In genomic region chrX:6305317-6305716, dm6 we compare ENCODE assay signal across 1 fruit fly cellular context.
A peak's percentile ranks its signal among the peaks of the same experiment; 100 is the strongest.
TF ChIP-seq lines count a peak whose summit lies in the region.

No protein-coding gene starts in this region.

TF ChIP-seq in whole organism, prepupa, 60 proteins besides CTCF, POLR2A, EP300 and RAD21 (continued from another document):
- TF ChIP-seq CG10631 (GFP tag; optimal IDR thresholded peaks at IDR 0.05; lab: Kevin White, UChicago): peak; percentile 25
- peak; percentile 20 for TF ChIP-seq Hr4 (GFP tag; optimal IDR thresholded peaks at IDR 0.05; lab: Kevin White, UChicago)
- no peak for TF ChIP-seq CG11294 (GFP tag; IDR thresholded peaks at IDR 0.05; lab: Robert Waterston, UW)
- TF ChIP-seq CG4318 (GFP tag; optimal IDR thresholded peaks at IDR 0.05; lab: Kevin White, UChicago): no peak
- TF ChIP-seq svp (GFP tag; lab: Kevin White, UChicago): peak; percentile 70
- peak; percentile 42 for TF ChIP-seq Eip75B (GFP tag; optimal IDR thresholded peaks at IDR 0.05; lab: Kevin White, UChicago)
- peak; percentile 9 for TF ChIP-seq CG6276 (GFP tag; optimal IDR thresholded peaks at IDR 0.05; lab: Kevin White, UChicago)
- no peak for TF ChIP-seq CG1621 (tag; optimal IDR thresholded peaks at IDR 0.05; lab: Kevin White, UChicago)
- TF ChIP-seq CG8319 (GFP tag; optimal IDR thresholded peaks at IDR 0.05; lab: Kevin White, UChicago): no peak
- peak; percentile 38 for TF ChIP-seq cyc (GFP tag; optimal IDR thresholded peaks at IDR 0.05; lab: Kevin White, UChicago)
- no peak for TF ChIP-seq spab (GFP tag; optimal IDR thresholded peaks at IDR 0.05; lab: Kevin White, UChicago)
- TF ChIP-seq Lpt (GFP tag; optimal IDR thresholded peaks at IDR 0.05; lab: Kevin White, UChicago): peak; percentile 51
- TF ChIP-seq CG6163 (GFP tag; IDR thresholded peaks at IDR 0.05; lab: Robert Waterston, UW): peak; percentile 26; the same call in 1 of the 3 replicates
- no peak for TF ChIP-seq dac (GFP tag; optimal IDR thresholded peaks at IDR 0.05; lab: Kevin White, UChicago)
- peak; percentile 54 for TF ChIP-seq OdsH (GFP tag; optimal IDR thresholded peaks at IDR 0.05; lab: Kevin White, UChicago)
- TF ChIP-seq fd85E (GFP tag; optimal IDR thresholded peaks at IDR 0.05; lab: Kevin White, UChicago): no peak
- TF ChIP-seq eg (GFP tag; IDR thresholded peaks at IDR 0.05; lab: Robert Waterston, UW): 0 out of 3 replicates have a peak, but pooled peaks have one; percentile 9
- TF ChIP-seq CG6792 (GFP tag; optimal IDR thresholded peaks at IDR 0.05; lab: Kevin White, UChicago): peak; percentile 25
- no peak for TF ChIP-seq Ets96B (tag; optimal IDR thresholded peaks at IDR 0.05; lab: Kevin White, UChicago)
- TF ChIP-seq Met (GFP tag; optimal IDR thresholded peaks at IDR 0.05; lab: Kevin White, UChicago): peak; percentile 63
- TF ChIP-seq CG6808 (GFP tag; optimal IDR thresholded peaks at IDR 0.05; lab: Kevin White, UChicago): no peak
- TF ChIP-seq Gug (GFP tag; IDR thresholded peaks at IDR 0.05; lab: Robert Waterston, UW): no peak
- no peak for TF ChIP-seq CG8632 (GFP tag; optimal IDR thresholded peaks at IDR 0.05; lab: Kevin White, UChicago)
- TF ChIP-seq CG3032 (tag; optimal IDR thresholded peaks at IDR 0.05; lab: Kevin White, UChicago): no peak
- no peak for TF ChIP-seq CG11762 (GFP tag; optimal IDR thresholded peaks at IDR 0.05; lab: Kevin White, UChicago; ENCODE audit: insufficient read depth)
- TF ChIP-seq pdm3 (GFP tag; optimal IDR thresholded peaks at IDR 0.05; lab: Kevin White, UChicago): peak; percentile 49
- peak; percentile 36 for TF ChIP-seq achi (GFP tag; optimal IDR thresholded peaks at IDR 0.05; lab: Kevin White, UChicago)
- no peak for TF ChIP-seq CG7368 (GFP tag; optimal IDR thresholded peaks at IDR 0.05; lab: Kevin White, UChicago)
- TF ChIP-seq CG10669 (GFP tag; optimal IDR thresholded peaks at IDR 0.05; lab: Kevin White, UChicago): no peak
- peak; percentile 13 for TF ChIP-seq Ets21C (GFP tag; optimal IDR thresholded peaks at IDR 0.05; lab: Kevin White, UChicago)
TF ChIP-seq in whole organism, prepupa: peak in this region for 33.
